Fruit fly (Drosophila melanogaster): ENCODE measurements around the gene CG43354.

DNA sequence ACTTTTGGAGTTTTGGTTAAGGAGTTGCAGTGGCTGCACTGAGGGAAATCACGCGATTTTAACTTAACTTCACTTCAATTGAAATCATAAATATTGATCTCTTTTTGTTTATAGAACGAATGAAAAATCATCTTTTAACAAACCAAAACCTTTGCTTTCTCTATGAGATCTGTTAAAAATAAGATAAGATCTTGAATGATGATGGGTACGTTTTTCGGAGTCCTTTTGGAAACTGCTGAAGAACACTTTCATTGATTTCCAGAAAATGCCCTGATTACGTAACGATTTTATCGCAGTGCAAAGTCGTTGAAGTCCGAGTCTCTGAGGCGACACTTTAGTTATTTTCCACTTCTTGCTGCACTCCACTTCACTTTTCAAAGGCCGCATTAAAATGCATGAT is 3.1 kb upstream of the CG43354 start:
- TF ChIP-seq EcR (GFP tag; optimal IDR thresholded peaks at IDR 0.05) (no peak), usp (GFP tag; optimal IDR thresholded peaks at IDR 0.05) (no peak), Dll (optimal IDR thresholded peaks at IDR 0.05) (no peak), CG8478 (optimal IDR thresholded peaks at IDR 0.05) (no peak), psq (optimal IDR thresholded peaks at IDR 0.05) (no peak), pan (optimal IDR thresholded peaks at IDR 0.05) (no peak)

All from whole organism.